Worm (Caenorhabditis elegans) whole organism, L4 larva: Measurements from ENCODE around the gene prmt-9.
A peak's percentile ranks its signal among the peaks of the same experiment; 100 is the strongest.

ENCODE experiments used
- F26F4.8 ChIP-seq: fragments of 200-800 bp; sonication (Bioruptor generic); conservative IDR thresholded peaks from 2 replicates; pipeline ENCODE4 v1.3.6; 2022; ENCODE audit warnings: missing genetic modification characterization, missing compliant biosample characterization
- F44E2.7 ChIP-seq: fragments of 200-800 bp; sonication (Bioruptor generic); IDR thresholded peaks from 2 replicates; pipeline ENCODE4 v2.1.2; 2022; ENCODE audit warnings: missing genetic modification characterization, missing compliant biosample characterization
- T26A8.4 ChIP-seq: fragments of 200-800 bp; sonication (Bioruptor generic); IDR thresholded peaks from 2 replicates; pipeline ENCODE4 v1.3.6; 2022; ENCODE audit warnings: missing genetic modification characterization, missing compliant biosample characterization
- Y105C5A.15 ChIP-seq: fragments of 200-800 bp; sonication (Bioruptor generic); IDR thresholded peaks from 2 replicates; pipeline ENCODE4 v1.3.6; 2022; ENCODE audit warnings: missing genetic modification characterization, missing compliant biosample characterization
- Y48G9A.11 ChIP-seq: fragments of 200-800 bp; sonication (Bioruptor generic); IDR thresholded peaks from 2 replicates; pipeline ENCODE4 v1.3.6; 2022; ENCODE audit warnings: missing genetic modification reagents, missing genetic modification characterization, missing compliant biosample characterization
- Y5F2A.4 ChIP-seq: fragments of 200-800 bp; sonication (Bioruptor generic); optimal IDR thresholded peaks from 2 replicates; lab custom pipeline; 2018; ENCODE audit warnings: mild to moderate bottlenecking, missing genetic modification characterization, missing compliant biosample characterization
- Y75B8A.6 ChIP-seq: fragments of 200-800 bp; sonication (Bioruptor generic); IDR thresholded peaks from 2 replicates; pipeline ENCODE4 v1.3.6; 2022; ENCODE audit warnings: missing genetic modification reagents, missing genetic modification characterization, missing compliant biosample characterization
- aha-1 ChIP-seq: fragments of 150-350 bp; peaks from one replicate; lab custom pipeline; 2014; ENCODE audit warnings: missing biosample characterization, missing genetic modification characterization
- arid-1 ChIP-seq: fragments of 200-800 bp; sonication (Bioruptor generic); conservative IDR thresholded peaks from 2 replicates; pipeline ENCODE4 v1.3.6; 2022; ENCODE audit warnings: missing genetic modification reagents, missing genetic modification characterization, missing compliant biosample characterization
- attf-4 ChIP-seq: sonication (generic microtip); optimal IDR thresholded peaks from 3 replicates; lab custom pipeline; 2017; ENCODE audit warnings: missing biosample characterization, missing genetic modification characterization
- ceh-32 ChIP-seq: sonication (generic microtip); optimal IDR thresholded peaks from 2 replicates; lab custom pipeline; 2016; ENCODE audit warnings: mild to moderate bottlenecking, missing genetic modification characterization, missing compliant biosample characterization; ENCODE audit not compliant: poor library complexity
- ces-1 ChIP-seq: fragments of 150-350 bp; sonication (generic microtip); optimal IDR thresholded peaks from 4 replicates; lab custom pipeline; 2014; ENCODE audit warnings: missing biosample characterization, missing genetic modification reagents, missing genetic modification characterization
- ctbp-1 ChIP-seq: fragments of 200-800 bp; sonication (Bioruptor generic); IDR thresholded peaks from 2 replicates; pipeline ENCODE4 v1.3.6; 2022; ENCODE audit warnings: missing genetic modification reagents, missing genetic modification characterization, missing compliant biosample characterization
- daf-16 ChIP-seq, 3 experiments: sonication (generic microtip); optimal IDR thresholded peaks; 2 replicates each; lab custom pipeline; 2016 to 2017; ENCODE audit warnings: missing genetic modification characterization in 3 of 3, missing genetic modification reagents in 3 of 3, mild to moderate bottlenecking in 2 of 3, missing compliant biosample characterization in 2 of 3, missing biosample characterization in 1 of 3, moderate library complexity in 1 of 3
- daf-8 ChIP-seq: fragments of 200-800 bp; sonication (Bioruptor generic); IDR thresholded peaks from 2 replicates; pipeline ENCODE4 v1.3.6; 2022; ENCODE audit warnings: missing genetic modification characterization, missing compliant biosample characterization
- dmd-6 ChIP-seq: fragments of 200-800 bp; sonication (Bioruptor generic); IDR thresholded peaks from 2 replicates; pipeline ENCODE4 v1.3.6; 2022; ENCODE audit warnings: missing genetic modification reagents, missing genetic modification characterization, missing compliant biosample characterization
- dmd-8 ChIP-seq: fragments of 200-800 bp; sonication (Bioruptor generic); IDR thresholded peaks from 2 replicates; pipeline ENCODE4 v1.3.6; 2022; ENCODE audit warnings: missing genetic modification characterization, missing compliant biosample characterization
- dpl-1 ChIP-seq: fragments of 150-350 bp; optimal IDR thresholded peaks from 2 replicates; lab custom pipeline; 2014; ENCODE audit warnings: missing biosample characterization, missing genetic modification reagents, missing genetic modification characterization
- duxl-1 ChIP-seq: sonication (generic microtip); optimal IDR thresholded peaks from 2 replicates; lab custom pipeline; 2016; ENCODE audit warnings: mild to moderate bottlenecking, missing genetic modification characterization, moderate library complexity, missing compliant biosample characterization; ENCODE audit not compliant: poor library complexity
- egl-43 ChIP-seq: fragments of 200-800 bp; sonication (Bioruptor generic); IDR thresholded peaks from 2 replicates; pipeline ENCODE4 v1.3.6; 2022; ENCODE audit warnings: missing genetic modification reagents, missing genetic modification characterization, missing compliant biosample characterization
- gei-8 ChIP-seq: fragments of 200-800 bp; sonication (Bioruptor generic); optimal IDR thresholded peaks from 2 replicates; lab custom pipeline; 2018; ENCODE audit warnings: mild to moderate bottlenecking, missing genetic modification characterization, missing compliant biosample characterization
- hlh-11 ChIP-seq: fragments of 200-800 bp; sonication (Bioruptor generic); optimal IDR thresholded peaks from 2 replicates; lab custom pipeline; 2018; ENCODE audit warnings: mild to moderate bottlenecking, missing genetic modification characterization, missing compliant biosample characterization
- lim-7 ChIP-seq: fragments of 200-800 bp; sonication (Bioruptor generic); IDR thresholded peaks from 2 replicates; pipeline ENCODE4 v1.3.6; 2022; ENCODE audit warnings: missing genetic modification characterization, missing compliant biosample characterization
- lsy-2 ChIP-seq, 2 experiments: fragments of 150-350 bp in 1 of 2; sonication (generic microtip) in 1 of 2; optimal IDR thresholded peaks; 2 replicates each; lab custom pipeline; 2014 to 2017; ENCODE audit warnings: missing biosample characterization in 2 of 2, missing genetic modification characterization in 2 of 2
- madf-5 ChIP-seq, 2 experiments: fragments of 200-800 bp; sonication (Bioruptor generic); IDR thresholded peaks; 2 replicates each; pipeline ENCODE4 v1.3.6; 2022; ENCODE audit warnings: missing compliant biosample characterization in 2 of 2, missing genetic modification characterization in 2 of 2
- madf-9 ChIP-seq: fragments of 200-800 bp; sonication (Bioruptor generic); conservative IDR thresholded peaks from 2 replicates; pipeline ENCODE4 v1.3.6; 2022; ENCODE audit warnings: missing genetic modification reagents, missing genetic modification characterization, missing compliant biosample characterization
- mdt-29 ChIP-seq: fragments of 200-800 bp; sonication (Bioruptor generic); IDR thresholded peaks from 2 replicates; pipeline ENCODE4 v1.3.6; 2022; ENCODE audit warnings: missing genetic modification reagents, missing genetic modification characterization, missing compliant biosample characterization
- nhr-102 ChIP-seq: sonication (generic microtip); optimal IDR thresholded peaks from 2 replicates; lab custom pipeline; 2016; ENCODE audit warnings: mild to moderate bottlenecking, missing genetic modification characterization, moderate library complexity, missing compliant biosample characterization
- nhr-42 ChIP-seq: fragments of 200-800 bp; sonication (Bioruptor generic); IDR thresholded peaks from 2 replicates; pipeline ENCODE4 v1.3.6; 2022; ENCODE audit warnings: missing genetic modification characterization, missing compliant biosample characterization
- pqm-1 ChIP-seq: sonication (generic microtip); optimal IDR thresholded peaks from 2 replicates; lab custom pipeline; 2017; ENCODE audit warnings: missing biosample characterization, missing genetic modification characterization
- set-16 ChIP-seq: fragments of 200-800 bp; sonication (Bioruptor generic); IDR thresholded peaks from 2 replicates; pipeline ENCODE4 v1.3.6; 2022; ENCODE audit warnings: missing genetic modification reagents, missing genetic modification characterization, missing compliant biosample characterization
- tra-1 ChIP-seq: fragments of 200-800 bp; sonication (Bioruptor generic); IDR thresholded peaks from 2 replicates; pipeline ENCODE4 v1.3.6; 2022; ENCODE audit warnings: missing genetic modification reagents, missing genetic modification characterization, missing compliant biosample characterization
- unc-130 ChIP-seq: sonication (generic microtip); optimal IDR thresholded peaks from 2 replicates; lab custom pipeline; 2016; ENCODE audit warnings: missing genetic modification reagents, missing genetic modification characterization, missing compliant biosample characterization

prmt-9 gene

ce11 chrIV:12684341-12684740, at the start of gene prmt-9:
Gene prmt-9, minus strand, starts transcription at chrIV:12684378.
- TF ChIP-seq nhr-42 (GFP tag; lab: Robert Waterston, UW) (no peak), arid-1 (GFP tag; lab: Robert Waterston, UW) (no peak), dmd-8 (GFP tag; lab: Robert Waterston, UW) (no peak), T26A8.4 (GFP tag; lab: Robert Waterston, UW) (no peak), unc-130 (GFP tag; lab: Kevin White, UChicago) (no peak), daf-8 (GFP tag; lab: Robert Waterston, UW) (no peak), dpl-1 (peak; percentile 68), mdt-29 (GFP tag; lab: Robert Waterston, UW) (no peak), lsy-2 (tag; optimal IDR thresholded peaks at IDR 0.05; lab: Kevin White, UChicago) (peak in 1 of 2 experiments; percentile 16)

ce11 chrIV:12731503-12731902, 47.3 kb upstream of the prmt-9 start:
- TF ChIP-seq madf-5 (GFP tag; IDR thresholded peaks at IDR 0.05; lab: Robert Waterston, UW) (peak in 1 of 2 experiments; percentile 55; a peak in 1 of 4 replicates), tra-1 (peak; percentile 21; the same call in 1 of the 2 replicates), F44E2.7 (GFP tag; lab: Robert Waterston, UW) (peak; percentile 13; the same call in 1 of the 2 replicates), dmd-8 (GFP tag; lab: Robert Waterston, UW) (0 out of 2 replicates have a peak, but pooled peaks have one; percentile 57)
- TF ChIP-seq, all 104 proteins: peak for 4; not testable (repeated sequence) for 100

- peak; percentile 47; the same call in 1 of the 2 replicates for TF ChIP-seq lim-7 (GFP tag; lab: Robert Waterston, UW)
- TF ChIP-seq egl-43 (GFP tag; lab: Robert Waterston, UW) = 0 out of 2 replicates have a peak, but pooled peaks have one; percentile 21
- TF ChIP-seq Y48G9A.11 = 0 out of 2 replicates have a peak, but pooled peaks have one; percentile 30
- TF ChIP-seq madf-5 (GFP tag; IDR thresholded peaks at IDR 0.05; lab: Robert Waterston, UW) = 0 out of 4 replicates have a peak, but pooled peaks of 1 of the 2 experiments have one; percentile 14
- TF ChIP-seq F26F4.8 = 0 out of 2 replicates have a peak, but pooled peaks have one; percentile 28
Measured at ce11 chrIV:12730624-12731023, 46.4 kb upstream of the prmt-9 start.

- TF ChIP-seq aha-1 (tag; lab: Kevin White, UChicago) (peak; percentile 37), ces-1 (GFP tag; lab: Kevin White, UChicago) (no peak), dmd-6 (GFP tag; lab: Robert Waterston, UW) (peak; percentile 39; the same call in 1 of the 2 replicates), pqm-1 (tag; lab: Kevin White, UChicago) (peak; percentile 52), hlh-11 (tag; lab: Kevin White, UChicago) (peak; percentile 16), daf-16 (GFP tag; optimal IDR thresholded peaks at IDR 0.05; lab: Kevin White, UChicago) (no peak), daf-16 (tag; optimal IDR thresholded peaks at IDR 0.05; lab: Kevin White, UChicago) (no peak)
Measured at ce11 chrIV:12728162-12728561, 44.0 kb upstream of the prmt-9 start.

- no peak for TF ChIP-seq mdt-29 (GFP tag; lab: Robert Waterston, UW)
- no peak for TF ChIP-seq set-16 (GFP tag; lab: Robert Waterston, UW)
- TF ChIP-seq ctbp-1 (GFP tag; lab: Robert Waterston, UW) = no peak
- TF ChIP-seq gei-8 (GFP tag; lab: Kevin White, UChicago) = no peak
- TF ChIP-seq Y75B8A.6 (GFP tag; lab: Robert Waterston, UW) = no peak
- TF ChIP-seq nhr-42 (GFP tag; lab: Robert Waterston, UW) = no peak
- no peak for TF ChIP-seq ceh-32 (tag; lab: Kevin White, UChicago)
- TF ChIP-seq nhr-102 (tag; lab: Kevin White, UChicago) = no peak
- TF ChIP-seq egl-43 (GFP tag; lab: Robert Waterston, UW) = no peak
- TF ChIP-seq Y105C5A.15 (GFP tag; lab: Robert Waterston, UW) = no peak
- no peak for TF ChIP-seq madf-9
- no peak for TF ChIP-seq duxl-1 (tag; lab: Kevin White, UChicago)
- TF ChIP-seq Y5F2A.4 = no peak
- TF ChIP-seq attf-4 (tag; lab: Kevin White, UChicago) = no peak
- TF ChIP-seq hlh-11 (tag; lab: Kevin White, UChicago) = no peak
- TF ChIP-seq, all 104 proteins: peak for 0
Measured at ce11 chrIV:12725925-12726324, 41.7 kb upstream of the prmt-9 start.
